Fruit fly (Drosophila melanogaster) whole organism, embryonic: Measurements from ENCODE around the gene kairos.

Experiments used
- ATbp ChIP-seq: fragments of 200-800 bp; sonication (Bioruptor generic); optimal IDR thresholded peaks from 2 replicates; lab custom pipeline; 2017; ENCODE audit warnings: missing biosample characterization, mild to moderate bottlenecking, missing genetic modification characterization, missing genetic modification reagents
- Adf1 ChIP-seq: fragments of 200-800 bp; sonication (Bioruptor generic); IDR thresholded peaks from 2 replicates; pipeline ENCODE4 v1.3.6; 2022; ENCODE audit warnings: missing biosample characterization, missing genetic modification characterization
- Bdp1 ChIP-seq: fragments of 200-800 bp; sonication (Bioruptor generic); optimal IDR thresholded peaks from 3 replicates; lab custom pipeline; 2016; ENCODE audit warnings: missing biosample characterization, missing genetic modification characterization
- CG10147 ChIP-seq: fragments of 200-800 bp; sonication (Bioruptor generic); optimal IDR thresholded peaks from 2 replicates; lab custom pipeline; 2019; ENCODE audit warnings: missing biosample characterization, mild to moderate bottlenecking, missing genetic modification characterization, moderate library complexity
- CG12219 ChIP-seq: fragments of 200-800 bp; sonication (Bioruptor generic); optimal IDR thresholded peaks from 3 replicates; lab custom pipeline; 2018; ENCODE audit warnings: missing biosample characterization, mild to moderate bottlenecking, missing genetic modification characterization
- CG12744 ChIP-seq: fragments of 200-800 bp; sonication (Bioruptor generic); optimal IDR thresholded peaks from 2 replicates; lab custom pipeline; 2016; ENCODE audit warnings: missing biosample characterization, missing genetic modification characterization
- CG15479 ChIP-seq: fragments of 200-800 bp; sonication (Bioruptor generic); optimal IDR thresholded peaks from 3 replicates; lab custom pipeline; 2019; ENCODE audit warnings: missing biosample characterization, mild to moderate bottlenecking, missing genetic modification characterization, moderate library complexity
- CG1603 ChIP-seq: fragments of 200-800 bp; sonication (Bioruptor generic); optimal IDR thresholded peaks from 2 replicates; lab custom pipeline; 2019; ENCODE audit warnings: missing biosample characterization, mild to moderate bottlenecking, missing genetic modification characterization, moderate library complexity
- CG17568 ChIP-seq: fragments of 200-800 bp; sonication (Bioruptor generic); optimal IDR thresholded peaks from 2 replicates; lab custom pipeline; 2018; ENCODE audit warnings: missing biosample characterization, mild to moderate bottlenecking, missing genetic modification characterization, moderate library complexity
- CG2116 ChIP-seq: fragments of 200-800 bp; sonication (Bioruptor generic); optimal IDR thresholded peaks from 3 replicates; lab custom pipeline; 2018; ENCODE audit warnings: missing biosample characterization, mild to moderate bottlenecking, missing genetic modification characterization
- CG30431 ChIP-seq: fragments of 200-800 bp; sonication (Bioruptor generic); optimal IDR thresholded peaks from 2 replicates; lab custom pipeline; 2017; ENCODE audit warnings: missing biosample characterization, missing genetic modification characterization
- CG31224 ChIP-seq: fragments of 200-800 bp; sonication (Bioruptor generic); IDR thresholded peaks from 2 replicates; pipeline ENCODE4 v1.3.6; 2022; ENCODE audit warnings: missing biosample characterization, missing genetic modification characterization
- CG31388 ChIP-seq: fragments of 200-800 bp; sonication (Bioruptor generic); optimal IDR thresholded peaks from 2 replicates; lab custom pipeline; 2016; ENCODE audit warnings: missing biosample characterization, missing genetic modification characterization
- CG33213 ChIP-seq: fragments of 200-800 bp; sonication (Bioruptor generic); optimal IDR thresholded peaks from 3 replicates; lab custom pipeline; 2016; ENCODE audit warnings: missing biosample characterization, missing genetic modification characterization
- CG4617 ChIP-seq: fragments of 200-800 bp; sonication (Bioruptor generic); optimal IDR thresholded peaks from 3 replicates; lab custom pipeline; 2016; ENCODE audit warnings: missing biosample characterization, missing genetic modification characterization, borderline replicate concordance
- CG7271 ChIP-seq: fragments of 200-800 bp; sonication (Bioruptor generic); optimal IDR thresholded peaks from 2 replicates; lab custom pipeline; 2018; ENCODE audit warnings: missing biosample characterization, mild to moderate bottlenecking, missing genetic modification characterization, moderate library complexity
- CG7987 ChIP-seq: fragments of 200-800 bp; sonication (Bioruptor generic); optimal IDR thresholded peaks from 2 replicates; lab custom pipeline; 2018; ENCODE audit warnings: missing biosample characterization, mild to moderate bottlenecking, missing genetic modification characterization, moderate library complexity
- CoRest ChIP-seq: fragments of 200-800 bp; sonication (Bioruptor generic); optimal IDR thresholded peaks from 3 replicates; lab custom pipeline; 2018; ENCODE audit warnings: missing biosample characterization, mild to moderate bottlenecking, missing genetic modification characterization, moderate library complexity
- Dip3 ChIP-seq: fragments of 200-800 bp; sonication (Bioruptor generic); optimal IDR thresholded peaks from 3 replicates; lab custom pipeline; 2016; ENCODE audit warnings: missing biosample characterization, missing genetic modification characterization
- Hr78 ChIP-seq, 2 experiments: fragments of 200-800 bp in 1 of 2; fragments of >200 bp in 1 of 2; sonication (Bioruptor generic) in 1 of 2; optimal IDR thresholded peaks; 2 replicates each; lab custom pipeline; 2017 to 2019; ENCODE audit warnings: missing biosample characterization in 2 of 2, missing genetic modification characterization in 2 of 2, mild to moderate bottlenecking in 1 of 2, moderate library complexity in 1 of 2
- Kr ChIP-seq: fragments of 200-800 bp; sonication (Bioruptor generic); optimal IDR thresholded peaks from 2 replicates; lab custom pipeline; 2017; ENCODE audit warnings: missing biosample characterization, mild to moderate bottlenecking, missing genetic modification characterization
- Oli ChIP-seq: fragments of 200-800 bp; sonication (Bioruptor generic); optimal IDR thresholded peaks from 2 replicates; lab custom pipeline; 2018; ENCODE audit warnings: missing biosample characterization, mild to moderate bottlenecking, missing genetic modification characterization, moderate library complexity
- Optix ChIP-seq: fragments of 200-800 bp; sonication (Bioruptor generic); IDR thresholded peaks from 3 replicates; pipeline ENCODE4 v1.3.6; 2022; ENCODE audit warnings: missing biosample characterization, missing genetic modification characterization
- Scr ChIP-seq: fragments of 200-800 bp; sonication (Bioruptor generic); IDR thresholded peaks from 2 replicates; pipeline ENCODE4 v1.3.6; 2022; ENCODE audit warnings: missing biosample characterization, missing genetic modification characterization; ENCODE audit not compliant: partially characterized antibody
- Taf1 ChIP-seq: fragments of 200-800 bp; sonication (Bioruptor generic); IDR thresholded peaks from 2 replicates; pipeline ENCODE4 v1.3.6; 2022; ENCODE audit warnings: missing biosample characterization, missing genetic modification characterization
- Tbp ChIP-seq: fragments of >200 bp; optimal IDR thresholded peaks from 2 replicates; lab custom pipeline; 2018; ENCODE audit warnings: missing biosample characterization, missing genetic modification characterization
- Xbp1 ChIP-seq: fragments of 200-800 bp; sonication (Bioruptor generic); optimal IDR thresholded peaks from 3 replicates; lab custom pipeline; 2016; ENCODE audit warnings: missing biosample characterization, mild to moderate bottlenecking, missing genetic modification characterization
- Xrp1 ChIP-seq: fragments of 200-800 bp; sonication (Bioruptor generic); IDR thresholded peaks from 2 replicates; pipeline ENCODE4 v1.3.6; 2022; ENCODE audit warnings: missing biosample characterization, missing genetic modification characterization
- al ChIP-seq: fragments of 200-800 bp; sonication (Bioruptor generic); IDR thresholded peaks from 2 replicates; pipeline ENCODE4 v1.3.6; 2022; ENCODE audit warnings: missing biosample characterization, missing genetic modification characterization
- ash1 ChIP-seq: fragments of 200-800 bp; sonication (Bioruptor generic); optimal IDR thresholded peaks from 2 replicates; lab custom pipeline; 2018; ENCODE audit warnings: missing biosample characterization, mild to moderate bottlenecking, missing genetic modification characterization
- chn ChIP-seq: fragments of 200-800 bp; sonication (Bioruptor generic); optimal IDR thresholded peaks from 2 replicates; lab custom pipeline; 2016; ENCODE audit warnings: missing biosample characterization, missing genetic modification characterization
- cwo ChIP-seq: fragments of 200-800 bp; sonication (Bioruptor generic); optimal IDR thresholded peaks from 3 replicates; lab custom pipeline; 2017; ENCODE audit warnings: missing biosample characterization, missing genetic modification characterization, mild to moderate bottlenecking, moderate library complexity, missing genetic modification reagents
- dmrt99B ChIP-seq: fragments of 200-800 bp; sonication (Bioruptor generic); optimal IDR thresholded peaks from 2 replicates; lab custom pipeline; 2018; ENCODE audit warnings: missing biosample characterization, mild to moderate bottlenecking, missing genetic modification characterization, moderate library complexity
- esg ChIP-seq: fragments of 200-800 bp; sonication (Bioruptor generic); conservative IDR thresholded peaks from 2 replicates; pipeline ENCODE4 v1.3.6; 2022; ENCODE audit warnings: missing biosample characterization, missing genetic modification characterization
- gce ChIP-seq: fragments of 200-800 bp; sonication (Bioruptor generic); IDR thresholded peaks from 3 replicates; pipeline ENCODE4 v1.3.6; 2022; ENCODE audit warnings: missing biosample characterization, missing genetic modification characterization
- hbn ChIP-seq: fragments of 200-800 bp; sonication (Bioruptor generic); IDR thresholded peaks from 2 replicates; pipeline ENCODE4 v1.3.6; 2022; ENCODE audit warnings: missing biosample characterization, missing genetic modification characterization; ENCODE audit not compliant: partially characterized antibody
- ind ChIP-seq: fragments of 200-800 bp; sonication (Bioruptor generic); optimal IDR thresholded peaks from 3 replicates; lab custom pipeline; 2016; ENCODE audit warnings: missing biosample characterization, missing genetic modification characterization
- lmd ChIP-seq: fragments of 200-800 bp; sonication (Bioruptor generic); IDR thresholded peaks from 2 replicates; pipeline ENCODE4 v1.3.6; 2022; ENCODE audit warnings: missing biosample characterization, missing genetic modification characterization
- mam ChIP-seq: fragments of 200-800 bp; sonication (Bioruptor generic); optimal IDR thresholded peaks from 3 replicates; lab custom pipeline; 2016; ENCODE audit warnings: missing biosample characterization, missing genetic modification characterization
- onecut ChIP-seq: fragments of 200-800 bp; sonication (Bioruptor generic); IDR thresholded peaks from 2 replicates; pipeline ENCODE4 v1.3.6; 2022; ENCODE audit warnings: missing biosample characterization, missing genetic modification characterization
- pzg ChIP-seq: fragments of 200-800 bp; sonication (Bioruptor generic); optimal IDR thresholded peaks from 3 replicates; lab custom pipeline; 2018; ENCODE audit warnings: missing biosample characterization, mild to moderate bottlenecking, missing genetic modification characterization, moderate library complexity
- ranshi ChIP-seq: fragments of 200-800 bp; sonication (Bioruptor generic); IDR thresholded peaks from 2 replicates; pipeline ENCODE4 v1.3.6; 2022; ENCODE audit warnings: missing biosample characterization, missing genetic modification characterization
- repo ChIP-seq: fragments of 200-800 bp; sonication (Bioruptor generic); optimal IDR thresholded peaks from 2 replicates; lab custom pipeline; 2016; ENCODE audit warnings: missing biosample characterization, missing genetic modification characterization
- rib ChIP-seq: fragments of 200-800 bp; sonication (Bioruptor generic); IDR thresholded peaks from 2 replicates; pipeline ENCODE4 v1.3.6; 2022; ENCODE audit warnings: missing biosample characterization, missing genetic modification characterization
- sisA ChIP-seq: fragments of 200-800 bp; sonication (Bioruptor generic); IDR thresholded peaks from 2 replicates; pipeline ENCODE4 v1.3.6; 2022; ENCODE audit warnings: missing biosample characterization, missing genetic modification characterization
- tgo ChIP-seq: fragments of 200-800 bp; sonication (Bioruptor generic); IDR thresholded peaks from 3 replicates; pipeline ENCODE4 v1.3.6; 2022; ENCODE audit warnings: missing biosample characterization, missing genetic modification characterization
- tna ChIP-seq: fragments of 200-800 bp; sonication (Bioruptor generic); IDR thresholded peaks from 2 replicates; pipeline ENCODE4 v1.3.6; 2022; ENCODE audit warnings: missing biosample characterization, missing genetic modification characterization; ENCODE audit not compliant: partially characterized antibody
- vfl ChIP-seq: fragments of 200-800 bp; sonication (Bioruptor generic); optimal IDR thresholded peaks from 2 replicates; lab custom pipeline; 2016; ENCODE audit warnings: missing biosample characterization, missing genetic modification characterization
- vvl ChIP-seq: fragments of 200-800 bp; sonication (Bioruptor generic); IDR thresholded peaks from 2 replicates; pipeline ENCODE4 v1.3.6; 2022; ENCODE audit warnings: missing biosample characterization, missing genetic modification characterization
- z ChIP-seq: fragments of 200-800 bp; sonication (Bioruptor generic); IDR thresholded peaks from 3 replicates; pipeline ENCODE4 v1.3.6; 2022; ENCODE audit warnings: missing biosample characterization, missing genetic modification characterization

The kairos gene

DNA sequence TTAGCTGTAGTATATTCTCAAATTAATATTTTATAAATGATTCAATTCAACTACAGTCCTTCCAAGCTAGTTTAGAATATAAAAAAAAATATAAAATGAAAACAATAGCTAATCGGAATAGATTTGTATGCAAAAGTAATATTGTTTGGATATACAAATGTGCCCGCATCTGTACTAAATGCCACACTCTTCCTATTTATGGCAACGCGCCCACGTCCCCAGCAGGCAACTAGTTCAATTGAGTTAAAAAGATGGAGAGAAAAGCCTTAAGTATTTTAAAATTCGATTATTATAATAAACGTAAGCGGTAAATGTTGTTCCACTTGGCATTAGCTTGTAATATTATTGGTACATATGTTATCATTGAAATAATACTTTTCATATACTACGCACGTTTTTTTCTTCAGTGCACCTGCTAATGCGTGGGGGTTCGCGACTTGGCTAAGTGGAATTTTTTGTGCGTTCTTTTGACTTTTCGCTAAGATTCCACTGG is 49.6 kb upstream of the kairos start (continued):
- TF ChIP-seq CG31224 (GFP tag; lab: Robert Waterston, UW) (no peak), vfl (GFP tag; lab: Kevin White, UChicago) (no peak), ATbp (GFP tag; lab: Kevin White, UChicago) (peak; percentile 75), Bdp1 (GFP tag; lab: Kevin White, UChicago) (no peak), esg (GFP tag; lab: Robert Waterston, UW) (peak; percentile 39; the same call in 1 of the 2 replicates), Taf1 (GFP tag; lab: Robert Waterston, UW) (no peak), Xbp1 (peak; percentile 69), cwo (GFP tag; lab: Kevin White, UChicago) (peak; percentile 56), tna (GFP tag; lab: Robert Waterston, UW) (no peak), CG2116 (GFP tag; lab: Kevin White, UChicago) (no peak), tgo (GFP tag; lab: Robert Waterston, UW) (peak; percentile 42; the same call in 2 of the 3 replicates), CG7987 (GFP tag; lab: Kevin White, UChicago) (no peak), CG31388 (GFP tag; lab: Kevin White, UChicago) (no peak), repo (GFP tag; lab: Kevin White, UChicago) (no peak), al (GFP tag; lab: Robert Waterston, UW) (peak; percentile 38; the same call in 1 of the 2 replicates), dmrt99B (tag; lab: Kevin White, UChicago) (peak; percentile 88), CG33213 (no peak), Optix (GFP tag; lab: Robert Waterston, UW) (no peak), CG4617 (no peak), CG7271 (tag; lab: Kevin White, UChicago) (no peak), Oli (tag; lab: Kevin White, UChicago) (peak; percentile 85), lmd (GFP tag; lab: Robert Waterston, UW) (peak; percentile 63), Hr78 (GFP tag; optimal IDR thresholded peaks at IDR 0.05; lab: Kevin White, UChicago) (peak in 1 of 2 experiments; percentile 13), CG12744 (no peak), Xrp1 (GFP tag; lab: Robert Waterston, UW) (peak; percentile 53; the same call in 1 of the 2 replicates), chn (GFP tag; lab: Kevin White, UChicago) (peak; percentile 41), mam (GFP tag; lab: Kevin White, UChicago) (peak; percentile 54), hbn (no peak), CoRest (tag; lab: Kevin White, UChicago) (peak; percentile 85), ranshi (GFP tag; lab: Robert Waterston, UW) (no peak), CG17568 (peak; percentile 70), rib (GFP tag; lab: Robert Waterston, UW) (no peak), CG15479 (no peak), vvl (no peak; the same call in 1 of the 2 replicates), ind (GFP tag; lab: Kevin White, UChicago) (peak; percentile 59), gce (GFP tag; lab: Robert Waterston, UW) (no peak; the same call in 2 of the 3 replicates), Kr (GFP tag; lab: Kevin White, UChicago) (no peak), CG10147 (GFP tag; lab: Kevin White, UChicago) (peak; percentile 49), CG30431 (GFP tag; lab: Kevin White, UChicago) (peak; percentile 51), ash1 (GFP tag; lab: Kevin White, UChicago) (no peak), Adf1 (GFP tag; lab: Robert Waterston, UW) (no peak), sisA (GFP tag; lab: Robert Waterston, UW) (peak; percentile 53; the same call in 1 of the 2 replicates), CG1603 (peak; percentile 56), pzg (no peak), Dip3 (GFP tag; lab: Kevin White, UChicago) (peak; percentile 15), CG12219 (GFP tag; lab: Kevin White, UChicago) (peak; percentile 40), Scr (GFP tag; lab: Robert Waterston, UW) (no peak), Tbp (GFP tag; lab: Kevin White, UChicago) (no peak), onecut (GFP tag; lab: Robert Waterston, UW) (0 out of 2 replicates have a peak, but pooled peaks have one; percentile 4), z (no peak)
